Worm (Caenorhabditis elegans) whole organism, midembryonic: ENCODE results near the gene W04B5.3.

Experiments used
- flt-1 ChIP-seq: fragments of 200-800 bp; sonication (Bioruptor generic); IDR thresholded peaks from 2 replicates; pipeline ENCODE4 v1.3.6; 2022; ENCODE audit warnings: missing genetic modification characterization, missing compliant biosample characterization
- klf-2 ChIP-seq: fragments of 200-800 bp; sonication (Bioruptor generic); conservative IDR thresholded peaks from 2 replicates; pipeline ENCODE4 v1.3.6; 2022; ENCODE audit warnings: missing genetic modification reagents, missing genetic modification characterization, missing compliant biosample characterization
- ref-1 ChIP-seq: fragments of 200-800 bp; sonication (Bioruptor generic); conservative IDR thresholded peaks from 2 replicates; pipeline ENCODE4 v1.3.6; 2022; ENCODE audit warnings: missing genetic modification reagents, missing genetic modification characterization, missing compliant biosample characterization
- ztf-23 ChIP-seq: fragments of 200-800 bp; sonication (Bioruptor generic); IDR thresholded peaks from 2 replicates; pipeline ENCODE4 v1.3.6; 2022; ENCODE audit warnings: missing genetic modification reagents, missing genetic modification characterization, missing compliant biosample characterization
- ztf-29 ChIP-seq: fragments of 200-800 bp; sonication (Bioruptor generic); IDR thresholded peaks from 2 replicates; pipeline ENCODE4 v1.3.6; 2022; ENCODE audit warnings: missing genetic modification reagents, missing genetic modification characterization, missing compliant biosample characterization

DNA sequence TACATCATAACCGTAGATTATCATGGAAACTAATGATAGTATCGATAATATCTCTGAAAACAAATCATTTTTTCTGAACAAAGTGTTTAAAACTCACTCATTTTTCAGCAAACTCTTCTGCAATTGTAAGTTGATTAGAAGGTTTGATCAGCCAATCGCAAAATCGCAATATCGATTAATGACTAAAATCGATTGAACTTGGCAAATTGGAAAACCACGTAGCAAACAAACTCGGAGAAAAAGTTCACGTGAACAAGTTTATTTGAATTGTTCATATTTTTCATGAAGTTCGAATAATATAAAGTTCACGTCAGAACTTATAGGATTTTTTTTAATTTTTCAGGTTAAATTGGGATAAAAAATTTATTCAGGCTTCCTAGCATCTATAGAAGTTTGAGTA is 46.5 kb upstream of the W04B5.3 start, which contains the start of gene H04J21.1:
- TF ChIP-seq klf-2 (GFP tag; lab: Robert Waterston, UW) (no peak), ztf-23 (GFP tag; lab: Robert Waterston, UW) (no peak), flt-1 (GFP tag; lab: Robert Waterston, UW) (no peak), ref-1 (GFP tag; lab: Robert Waterston, UW) (no peak), ztf-29 (GFP tag; lab: Robert Waterston, UW) (no peak)
